Fruit fly (Drosophila melanogaster) whole organism, embryonic: Measurements from ENCODE around the gene MESR6.

Experiments
- B-H1 ChIP-seq: fragments of 200-800 bp; sonication (Bioruptor generic); IDR thresholded peaks from 3 replicates; pipeline ENCODE4 v1.3.6; 2022; ENCODE audit warnings: missing biosample characterization, missing genetic modification characterization
- CG6791 ChIP-seq: fragments of 200-800 bp; sonication (Bioruptor generic); IDR thresholded peaks from 3 replicates; pipeline ENCODE4 v1.3.6; 2022; ENCODE audit warnings: missing biosample characterization, missing genetic modification characterization; ENCODE audit not compliant: partially characterized antibody
- Ets65A ChIP-seq: fragments of 200-800 bp; sonication (Bioruptor generic); peaks from one replicate; lab custom pipeline; 2016; ENCODE audit warnings: missing biosample characterization, missing genetic modification characterization
- Pdp1 ChIP-seq, 2 experiments: fragments of 200-800 bp; sonication (Bioruptor generic); optimal IDR thresholded peaks; 3 replicates each; lab custom pipeline; 2016; ENCODE audit warnings: missing biosample characterization in 2 of 2, missing genetic modification characterization in 2 of 2, mild to moderate bottlenecking in 1 of 2, moderate library complexity in 1 of 2
- bbx ChIP-seq: fragments of 200-800 bp; sonication (Bioruptor generic); IDR thresholded peaks from 2 replicates; pipeline ENCODE4 v1.3.6; 2022; ENCODE audit warnings: missing biosample characterization, missing genetic modification characterization; ENCODE audit not compliant: partially characterized antibody
- gcm2 ChIP-seq: fragments of 200-800 bp; sonication (Bioruptor generic); optimal IDR thresholded peaks from 2 replicates; lab custom pipeline; 2016; ENCODE audit warnings: missing biosample characterization, missing genetic modification characterization
- h ChIP-seq: fragments of >200 bp; optimal IDR thresholded peaks from 2 replicates; lab custom pipeline; 2017
- lilli ChIP-seq: fragments of 200-800 bp; sonication (Bioruptor generic); optimal IDR thresholded peaks from 3 replicates; lab custom pipeline; 2016; ENCODE audit warnings: missing biosample characterization, missing genetic modification characterization
- mirr ChIP-seq: fragments of 200-800 bp; sonication (Bioruptor generic); optimal IDR thresholded peaks from 3 replicates; lab custom pipeline; 2018; ENCODE audit warnings: missing biosample characterization, mild to moderate bottlenecking, missing genetic modification characterization

dm6 chr3L:19085688-19086363 lies 6.6 kb upstream of the MESR6 start:
- TF ChIP-seq Pdp1 (GFP tag; optimal IDR thresholded peaks at IDR 0.05; lab: Kevin White, UChicago) (peak in 1 of 2 experiments; percentile 75), Ets65A (GFP tag; lab: Kevin White, UChicago) (no peak), CG6791 (GFP tag; lab: Robert Waterston, UW) (no peak), lilli (no peak), gcm2 (GFP tag; lab: Kevin White, UChicago) (no peak), B-H1 (GFP tag; lab: Robert Waterston, UW) (no peak), mirr (no peak), h (lab: Kevin White, UChicago) (no peak), bbx (GFP tag; lab: Robert Waterston, UW) (no peak)
